Worm (Caenorhabditis elegans): ENCODE measurements around the gene fbxa-192.

fbxa-192 gene

DNA sequence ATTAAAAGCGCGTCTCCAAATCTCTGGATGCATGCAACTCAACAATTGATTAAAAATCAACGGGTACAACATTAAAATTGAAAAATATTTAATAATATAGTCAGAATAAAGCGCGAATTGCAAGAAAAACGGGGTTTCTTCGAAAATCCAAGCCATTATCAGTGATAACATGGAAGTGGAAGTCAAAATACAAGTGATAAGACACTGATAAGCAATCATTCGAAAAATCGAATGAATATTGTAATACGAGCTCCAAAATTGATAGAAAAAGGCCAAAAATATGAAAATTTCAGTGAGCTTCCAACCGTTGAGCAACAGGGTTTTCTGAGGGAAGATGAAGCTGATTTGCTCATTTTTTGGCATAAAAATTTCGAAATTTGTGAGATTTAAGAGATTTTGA, 43.9 kb upstream of the fbxa-192 start:
- peak; percentile 50 for TF ChIP-seq elt-2 (tag; optimal IDR thresholded peaks at IDR 0.05)
- TF ChIP-seq pqm-1 (tag; optimal IDR thresholded peaks at IDR 0.05), result peak; percentile 33
- no peak for TF ChIP-seq zip-4 (GFP tag; optimal IDR thresholded peaks at IDR 0.05)
- no peak for TF ChIP-seq nhr-71 (tag; optimal IDR thresholded peaks at IDR 0.05)

ce11 chrV:17690922-17691321, 40.6 kb upstream of the fbxa-192 start, which contains the start of gene F59A1.13:
Gene F59A1.13 (minus strand): TSS chrV:17691022.
- TF ChIP-seq lir-3 (tag; optimal IDR thresholded peaks at IDR 0.05; ENCODE audit: poor library complexity) (no peak), F16B12.6 (tag; optimal IDR thresholded peaks at IDR 0.05) (no peak), lin-14 (GFP tag; optimal IDR thresholded peaks at IDR 0.05) (no peak), zag-1 (tag; optimal IDR thresholded peaks at IDR 0.05) (no peak), sptf-1 (tag; optimal IDR thresholded peaks at IDR 0.05) (no peak), alr-1 (tag; optimal IDR thresholded peaks at IDR 0.05; ENCODE audit: borderline replicate concordance) (no peak), hlh-4 (tag; optimal IDR thresholded peaks at IDR 0.05) (no peak), fkh-8 (tag; optimal IDR thresholded peaks at IDR 0.05) (no peak), dpl-1 (GFP tag; optimal IDR thresholded peaks at IDR 0.05) (no peak), nhr-28 (tag; optimal IDR thresholded peaks at IDR 0.05) (no peak), ceh-8 (GFP tag; optimal IDR thresholded peaks at IDR 0.05) (no peak), fos-1 (tag; optimal IDR thresholded peaks at IDR 0.05) (no peak), Y116A8C.19 (tag; optimal IDR thresholded peaks at IDR 0.05; ENCODE audit: borderline replicate concordance) (no peak), elt-3 (tag; optimal IDR thresholded peaks at IDR 0.05) (no peak), nhr-20 (tag; optimal IDR thresholded peaks at IDR 0.05) (no peak), aha-1 (tag; optimal IDR thresholded peaks at IDR 0.05) (no peak), unc-30 (tag; optimal IDR thresholded peaks at IDR 0.05) (no peak), lin-35 (GFP tag; optimal IDR thresholded peaks at IDR 0.05) (no peak), ama-1 (optimal IDR thresholded peaks at IDR 0.05) (no peak)

DNA sequence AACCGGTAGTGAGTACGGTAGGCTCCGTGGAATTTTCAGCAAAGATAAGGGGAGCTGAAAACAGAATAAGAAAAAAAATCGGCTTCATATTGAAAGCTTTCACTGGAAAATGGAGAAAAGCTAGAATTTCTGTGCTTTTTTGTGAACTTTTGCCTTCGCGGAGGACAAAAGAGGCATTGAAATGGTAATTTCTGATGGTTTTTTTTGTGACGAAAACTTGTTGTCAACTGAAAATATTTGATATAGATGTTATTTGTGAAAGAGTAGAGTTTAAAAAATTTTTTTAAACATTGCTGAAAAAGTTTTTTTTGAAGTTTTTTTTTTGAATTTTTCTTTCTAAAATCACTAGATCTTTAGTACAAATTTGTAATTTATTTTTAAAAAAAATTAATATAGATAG, 36.5 kb upstream of the fbxa-192 start, which contains the start of gene F59A1.18:
Gene F59A1.18 (minus strand): TSS at position 101 of the 400 bp plus-strand sequence.
- no peak for TF ChIP-seq nhr-47 (tag; optimal IDR thresholded peaks at IDR 0.05)
- TF ChIP-seq lin-15B (tag; optimal IDR thresholded peaks at IDR 0.05), result no peak
- no peak for TF ChIP-seq hpl-2 (GFP tag; optimal IDR thresholded peaks at IDR 0.05)
- TF ChIP-seq pax-3 (tag; optimal IDR thresholded peaks at IDR 0.05), result no peak
- no peak for TF ChIP-seq alr-1 (tag; optimal IDR thresholded peaks at IDR 0.05; ENCODE audit: borderline replicate concordance)
- TF ChIP-seq rnt-1 (tag; optimal IDR thresholded peaks at IDR 0.05), result no peak
- TF ChIP-seq fos-1 (tag; optimal IDR thresholded peaks at IDR 0.05), result no peak
- no peak for TF ChIP-seq swsn-7 (tag; optimal IDR thresholded peaks at IDR 0.05)
- no peak for TF ChIP-seq skn-1 (tag; optimal IDR thresholded peaks at IDR 0.05)
- TF ChIP-seq C04F5.9 (tag; optimal IDR thresholded peaks at IDR 0.05), result no peak
- no peak for TF ChIP-seq unc-62 (GFP tag; optimal IDR thresholded peaks at IDR 0.05)
- TF ChIP-seq ztf-4 (tag; optimal IDR thresholded peaks at IDR 0.05), result no peak
- no peak for TF ChIP-seq ama-1 (optimal IDR thresholded peaks at IDR 0.05)
- no peak for TF ChIP-seq ceh-63 (GFP tag; optimal IDR thresholded peaks at IDR 0.05)

DNA sequence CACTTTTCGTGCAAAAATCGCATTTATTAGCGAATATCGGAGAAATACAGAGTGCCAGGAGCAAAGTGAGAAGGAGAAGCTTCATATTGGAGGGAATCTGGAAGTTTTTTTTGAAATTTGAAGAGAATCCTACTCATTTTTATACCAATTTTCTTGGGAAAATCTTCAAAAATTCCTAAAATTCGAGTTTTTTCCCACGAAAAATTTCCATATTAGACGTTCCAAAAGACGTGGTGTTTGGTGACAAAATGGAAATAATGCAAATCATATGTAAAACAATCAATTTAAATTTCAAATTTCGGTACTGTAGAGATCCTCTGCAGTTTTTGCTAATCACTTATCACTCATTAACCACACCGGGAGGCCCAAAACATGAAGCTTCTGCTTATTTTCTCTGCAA, 34.5 kb upstream of the fbxa-192 start, which contains the start of the genes F59A1.16 and F59A1.6:
Gene F59A1.16 (minus strand): TSS at position 101 of the 400 bp plus-strand sequence.
Gene F59A1.6 (plus strand): TSS at position 285 of the 400 bp plus-strand sequence.
- TF ChIP-seq C16A3.4 (tag; optimal IDR thresholded peaks at IDR 0.05) (no peak), egl-13 (tag; optimal IDR thresholded peaks at IDR 0.05) (no peak), nhr-76 (tag; optimal IDR thresholded peaks at IDR 0.05) (no peak), ces-1 (GFP tag; optimal IDR thresholded peaks at IDR 0.05) (no peak), ama-1 (optimal IDR thresholded peaks at IDR 0.05) (no peak), lin-14 (GFP tag; optimal IDR thresholded peaks at IDR 0.05) (no peak), nhr-20 (tag; optimal IDR thresholded peaks at IDR 0.05) (no peak), grh-1 (GFP tag; IDR thresholded peaks at IDR 0.05) (no peak), rnt-1 (tag; optimal IDR thresholded peaks at IDR 0.05) (no peak), nhr-71 (tag; optimal IDR thresholded peaks at IDR 0.05) (no peak), elt-3 (tag; optimal IDR thresholded peaks at IDR 0.05) (no peak)

Measured in whole organism, L1 larva.